Worm (Caenorhabditis elegans): ENCODE measurements around the gene sna-2.

DNA sequence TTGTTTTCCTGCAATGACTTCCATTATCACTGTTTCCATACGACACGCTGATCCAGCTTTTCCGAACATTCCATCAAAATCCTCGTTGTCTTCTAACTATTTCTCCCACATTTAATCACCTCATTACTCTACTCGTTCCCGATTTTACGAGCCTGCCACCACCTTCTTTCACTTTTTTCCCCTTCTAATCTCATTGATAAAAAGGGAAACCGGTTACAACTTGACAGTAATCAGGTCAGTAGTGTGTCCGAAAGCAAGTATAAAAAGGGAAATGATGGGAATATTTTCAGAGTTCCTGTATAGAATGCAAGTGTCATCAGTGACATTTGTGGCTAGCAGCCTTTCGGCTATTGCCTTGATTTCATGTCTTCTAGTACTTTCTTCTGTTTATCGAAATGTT is 44.2 kb upstream of the sna-2 start, which contains the start of gene col-123:
- TF ChIP-seq nhr-76 (tag; optimal IDR thresholded peaks at IDR 0.05) (no peak), lin-39 (tag; optimal IDR thresholded peaks at IDR 0.05) (no peak), elt-3 (tag; optimal IDR thresholded peaks at IDR 0.05) (no peak), snpc-4 (tag; optimal IDR thresholded peaks at IDR 0.05) (no peak), unc-62 (GFP tag; optimal IDR thresholded peaks at IDR 0.05) (no peak)

All from whole organism, L3 larva.